Fruit fly (Drosophila melanogaster) whole organism, adult: ENCODE results near the gene CG9497.

Source experiments
- CG11617 ChIP-seq: fragments of 200-800 bp; sonication (Bioruptor generic); optimal IDR thresholded peaks from 2 replicates; lab custom pipeline; 2017; ENCODE audit warnings: mild to moderate bottlenecking, missing biosample characterization, missing genetic modification reagents, missing genetic modification characterization
- CG12768 ChIP-seq: fragments of 200-800 bp; sonication (Bioruptor generic); optimal IDR thresholded peaks from 2 replicates; lab custom pipeline; 2017; ENCODE audit warnings: missing biosample characterization, missing genetic modification characterization, mild to moderate bottlenecking, moderate library complexity, missing genetic modification reagents
- CG14711 ChIP-seq: fragments of 200-800 bp; sonication (Bioruptor generic); optimal IDR thresholded peaks from 2 replicates; lab custom pipeline; 2018; ENCODE audit warnings: missing biosample characterization, mild to moderate bottlenecking, missing genetic modification characterization, moderate library complexity
- CG1620 ChIP-seq: fragments of 200-800 bp; sonication (Bioruptor generic); optimal IDR thresholded peaks from 2 replicates; lab custom pipeline; 2016; ENCODE audit warnings: missing biosample characterization, missing genetic modification characterization
- CG33017 ChIP-seq: fragments of 200-800 bp; sonication (Bioruptor generic); optimal IDR thresholded peaks from 2 replicates; lab custom pipeline; 2018; ENCODE audit warnings: missing biosample characterization, mild to moderate bottlenecking, missing genetic modification characterization, moderate library complexity
- CG5204 ChIP-seq: fragments of 200-800 bp; sonication (Bioruptor generic); optimal IDR thresholded peaks from 2 replicates; lab custom pipeline; 2016; ENCODE audit warnings: missing biosample characterization, missing genetic modification characterization
- CG7045 ChIP-seq: fragments of 200-800 bp; sonication (Bioruptor generic); optimal IDR thresholded peaks from 2 replicates; lab custom pipeline; 2017; ENCODE audit warnings: missing biosample characterization, mild to moderate bottlenecking, missing genetic modification characterization
- CG7101 ChIP-seq: fragments of 200-800 bp; sonication (Bioruptor generic); optimal IDR thresholded peaks from 2 replicates; lab custom pipeline; 2018; ENCODE audit warnings: missing biosample characterization, mild to moderate bottlenecking, missing genetic modification characterization, moderate library complexity
- Clk ChIP-seq: fragments of 200-800 bp; sonication (Bioruptor generic); optimal IDR thresholded peaks from 2 replicates; lab custom pipeline; 2017; ENCODE audit warnings: missing biosample characterization, missing genetic modification characterization
- Crg-1 ChIP-seq: fragments of 200-800 bp; sonication (Bioruptor generic); optimal IDR thresholded peaks from 2 replicates; lab custom pipeline; 2016; ENCODE audit warnings: missing biosample characterization, missing genetic modification characterization
- Hr96 ChIP-seq: fragments of 200-800 bp; sonication (Bioruptor generic); optimal IDR thresholded peaks from 2 replicates; lab custom pipeline; 2016; ENCODE audit warnings: missing biosample characterization, missing genetic modification characterization
- Mnt ChIP-seq: fragments of 200-800 bp; sonication (Bioruptor generic); optimal IDR thresholded peaks from 2 replicates; lab custom pipeline; 2016; ENCODE audit warnings: missing biosample characterization, mild to moderate bottlenecking, missing genetic modification characterization
- bab1 ChIP-seq: fragments of 200-800 bp; sonication (Bioruptor generic); optimal IDR thresholded peaks from 3 replicates; lab custom pipeline; 2019; ENCODE audit warnings: missing biosample characterization, mild to moderate bottlenecking, missing genetic modification characterization, moderate library complexity
- cic ChIP-seq: fragments of 200-800 bp; sonication (Bioruptor generic); optimal IDR thresholded peaks from 2 replicates; lab custom pipeline; 2017; ENCODE audit warnings: missing biosample characterization, mild to moderate bottlenecking, missing genetic modification characterization, moderate library complexity
- cnc ChIP-seq, 2 experiments: fragments of >200 bp; optimal IDR thresholded peaks; 2 replicates each; lab custom pipeline; 2017
- kay ChIP-seq: fragments of 200-800 bp; sonication (Bioruptor generic); peaks from one replicate; lab custom pipeline; 2016; ENCODE audit warnings: missing biosample characterization, missing genetic modification characterization, borderline replicate concordance
- ovo ChIP-seq: fragments of 200-800 bp; sonication (Bioruptor generic); optimal IDR thresholded peaks from 2 replicates; lab custom pipeline; 2016; ENCODE audit warnings: missing biosample characterization, missing genetic modification characterization
- pad ChIP-seq: fragments of 200-800 bp; sonication (Bioruptor generic); optimal IDR thresholded peaks from 3 replicates; lab custom pipeline; 2017; ENCODE audit warnings: missing biosample characterization, missing genetic modification characterization, mild to moderate bottlenecking, moderate library complexity, missing genetic modification reagents
- tj ChIP-seq: fragments of 200-800 bp; sonication (Bioruptor generic); optimal IDR thresholded peaks from 3 replicates; lab custom pipeline; 2017; ENCODE audit warnings: missing biosample characterization, mild to moderate bottlenecking, missing genetic modification characterization, moderate library complexity
- toe ChIP-seq: fragments of 200-800 bp; sonication (Bioruptor generic); optimal IDR thresholded peaks from 2 replicates; lab custom pipeline; 2016; ENCODE audit warnings: missing biosample characterization, missing genetic modification characterization

Gene CG9497

dm6 chr2L:6379197-6379596 is 31.0 kb upstream of the CG9497 start:
- TF ChIP-seq toe (GFP tag; lab: Kevin White, UChicago): no peak
- no peak for TF ChIP-seq cnc (optimal IDR thresholded peaks at IDR 0.05; lab: Kevin White, UChicago)
- no peak for TF ChIP-seq Clk (GFP tag; lab: Kevin White, UChicago)
- no peak for TF ChIP-seq Mnt (GFP tag; lab: Kevin White, UChicago)
- no peak for TF ChIP-seq CG7045
- TF ChIP-seq kay: no peak
- no peak for TF ChIP-seq CG11617 (GFP tag; lab: Kevin White, UChicago)
- no peak for TF ChIP-seq CG7101
- no peak for TF ChIP-seq CG1620 (GFP tag; lab: Kevin White, UChicago)
- TF ChIP-seq CG14711 (tag; lab: Kevin White, UChicago): no peak
- TF ChIP-seq cic (GFP tag; lab: Kevin White, UChicago): no peak
- no peak for TF ChIP-seq Crg-1
- TF ChIP-seq Hr96 (GFP tag; lab: Kevin White, UChicago): no peak
- no peak for TF ChIP-seq CG33017 (tag; lab: Kevin White, UChicago)
- no peak for TF ChIP-seq bab1
- no peak for TF ChIP-seq CG12768 (GFP tag; lab: Kevin White, UChicago)
- no peak for TF ChIP-seq CG5204 (GFP tag; lab: Kevin White, UChicago)
- no peak for TF ChIP-seq tj (GFP tag; lab: Kevin White, UChicago)

dm6 chr2L:6373141-6373540 is 24.9 kb upstream of the CG9497 start:
- TF ChIP-seq bab1 (no peak), CG5204 (GFP tag; lab: Kevin White, UChicago) (no peak), CG14711 (tag; lab: Kevin White, UChicago) (no peak), tj (GFP tag; lab: Kevin White, UChicago) (no peak), pad (no peak), kay (no peak), cnc (optimal IDR thresholded peaks at IDR 0.05; lab: Kevin White, UChicago) (no peak), CG1620 (GFP tag; lab: Kevin White, UChicago) (no peak), CG11617 (GFP tag; lab: Kevin White, UChicago) (no peak), cic (GFP tag; lab: Kevin White, UChicago) (no peak), CG12768 (GFP tag; lab: Kevin White, UChicago) (no peak), toe (GFP tag; lab: Kevin White, UChicago) (no peak), CG7101 (no peak), Crg-1 (no peak), ovo (no peak), Hr96 (GFP tag; lab: Kevin White, UChicago) (no peak), Mnt (GFP tag; lab: Kevin White, UChicago) (no peak)

dm6 chr2L:6372088-6372487 is 23.9 kb upstream of the CG9497 start, which contains the start of gene slam:
slam (plus strand) TSS chr2L:6372388.
- TF ChIP-seq Hr96 (GFP tag; lab: Kevin White, UChicago) (no peak), Clk (GFP tag; lab: Kevin White, UChicago) (no peak), Crg-1 (no peak), CG7101 (no peak), CG33017 (tag; lab: Kevin White, UChicago) (no peak), kay (no peak), CG11617 (GFP tag; lab: Kevin White, UChicago) (no peak), CG14711 (tag; lab: Kevin White, UChicago) (no peak), cnc (optimal IDR thresholded peaks at IDR 0.05; lab: Kevin White, UChicago) (no peak), pad (no peak), Mnt (GFP tag; lab: Kevin White, UChicago) (no peak), CG5204 (GFP tag; lab: Kevin White, UChicago) (no peak)

DNA sequence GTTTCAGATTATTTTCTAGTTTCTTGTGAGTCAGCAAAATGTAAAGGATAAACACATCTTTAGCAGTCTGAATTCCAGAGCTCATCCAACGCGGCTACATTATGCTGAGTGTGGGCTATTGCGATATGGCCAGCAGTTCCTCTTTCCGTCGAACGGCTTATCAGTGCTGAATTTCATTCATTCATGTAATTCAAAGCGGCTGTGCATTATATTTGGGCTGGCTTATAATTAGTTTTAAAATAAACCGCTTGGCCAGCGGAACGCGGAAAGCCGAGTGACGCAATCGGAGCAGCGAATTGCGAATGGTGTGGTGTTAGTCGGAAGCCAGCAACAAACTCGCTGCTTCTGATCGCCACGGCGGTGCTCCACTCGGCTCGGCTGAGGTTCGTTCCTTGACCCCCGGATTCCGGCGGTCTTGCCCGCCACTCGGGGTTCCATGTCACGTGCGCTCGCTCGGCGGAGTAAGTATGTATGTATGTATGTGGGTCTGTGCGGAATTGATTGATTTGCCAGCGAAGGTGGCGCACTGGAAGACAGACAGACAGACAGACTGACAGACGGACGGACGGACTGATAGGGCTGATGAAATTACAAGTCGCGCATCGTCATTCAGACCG is 22.9 kb upstream of the CG9497 start:
- TF ChIP-seq tj (GFP tag; lab: Kevin White, UChicago): peak; percentile 97
- TF ChIP-seq bab1: peak; percentile 35
- no peak for TF ChIP-seq ovo

- TF ChIP-seq pad (no peak), toe (GFP tag; lab: Kevin White, UChicago) (no peak), CG12768 (GFP tag; lab: Kevin White, UChicago) (no peak), CG7045 (no peak), Mnt (GFP tag; lab: Kevin White, UChicago) (no peak), cnc (optimal IDR thresholded peaks at IDR 0.05; lab: Kevin White, UChicago) (no peak), CG5204 (GFP tag; lab: Kevin White, UChicago) (no peak), bab1 (no peak), ovo (no peak), CG1620 (GFP tag; lab: Kevin White, UChicago) (no peak), Hr96 (GFP tag; lab: Kevin White, UChicago) (no peak), CG14711 (tag; lab: Kevin White, UChicago) (no peak), CG33017 (tag; lab: Kevin White, UChicago) (no peak), tj (GFP tag; lab: Kevin White, UChicago) (no peak), Crg-1 (no peak), Clk (GFP tag; lab: Kevin White, UChicago) (no peak), CG7101 (no peak)
Observed at dm6 chr2L:6369286-6369685, 21.1 kb upstream of the CG9497 start.

DNA sequence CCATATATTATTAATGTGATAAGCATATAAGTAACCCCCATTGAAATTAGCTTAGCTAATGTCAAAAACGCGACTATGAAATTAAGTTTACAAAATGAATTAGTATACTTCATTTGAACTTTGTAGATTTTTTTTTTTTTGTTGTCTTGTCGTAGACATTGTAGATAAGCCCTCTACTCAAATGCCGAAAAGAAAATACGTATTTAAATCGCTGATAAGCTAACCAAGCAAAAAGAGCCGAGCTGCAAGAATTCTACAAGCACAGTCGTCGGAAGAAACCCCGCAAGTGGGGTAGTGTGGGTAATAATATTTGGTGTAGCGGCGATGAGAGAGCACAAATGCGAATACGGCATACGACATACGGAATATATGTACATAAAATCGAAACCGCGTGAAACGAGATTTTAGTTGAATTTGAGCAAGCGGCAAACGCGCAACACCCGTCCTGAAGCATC is 19.3 kb upstream of the CG9497 start, which contains the start of gene Nepl4:
TSS of gene Nepl4 (plus strand) at position 405 of the 455 bp plus-strand sequence.
- TF ChIP-seq cic (GFP tag; lab: Kevin White, UChicago): no peak
- TF ChIP-seq tj (GFP tag; lab: Kevin White, UChicago): peak; percentile 78
